Fruit fly (Drosophila melanogaster) whole organism, prepupa: Measurements from ENCODE around the gene MetRS-m.

Experiments used
- Blimp-1 ChIP-seq: fragments of 200-800 bp; sonication (Bioruptor generic); optimal IDR thresholded peaks from 3 replicates; lab custom pipeline; 2017; ENCODE audit warnings: missing biosample characterization, missing genetic modification characterization, mild to moderate bottlenecking, moderate library complexity, missing genetic modification reagents
- CG10669 ChIP-seq: fragments of 200-800 bp; sonication (Bioruptor generic); optimal IDR thresholded peaks from 3 replicates; lab custom pipeline; 2018; ENCODE audit warnings: missing biosample characterization, mild to moderate bottlenecking, missing genetic modification characterization, moderate library complexity
- CG11294 ChIP-seq: fragments of 200-800 bp; sonication (Bioruptor generic); IDR thresholded peaks from 2 replicates; pipeline ENCODE4 v1.3.6; 2022; ENCODE audit warnings: missing biosample characterization, missing genetic modification characterization
- CG15336 ChIP-seq: fragments of 200-800 bp; sonication (Bioruptor generic); IDR thresholded peaks from 2 replicates; pipeline ENCODE4 v1.3.6; 2022; ENCODE audit warnings: missing biosample characterization, missing genetic modification characterization
- CG1621 ChIP-seq: fragments of 200-800 bp; sonication (Bioruptor generic); optimal IDR thresholded peaks from 3 replicates; lab custom pipeline; 2018; ENCODE audit warnings: missing biosample characterization, mild to moderate bottlenecking, missing genetic modification characterization
- CG3032 ChIP-seq: fragments of 200-800 bp; optimal IDR thresholded peaks from 2 replicates; lab custom pipeline; 2019; ENCODE audit warnings: missing biosample characterization, mild to moderate bottlenecking, missing genetic modification characterization, moderate library complexity
- CG32006 ChIP-seq: fragments of 200-800 bp; sonication (Bioruptor generic); optimal IDR thresholded peaks from 3 replicates; lab custom pipeline; 2017; ENCODE audit warnings: missing biosample characterization, mild to moderate bottlenecking, missing genetic modification characterization
- CG34406 ChIP-seq: fragments of 200-800 bp; sonication (Bioruptor generic); optimal IDR thresholded peaks from 3 replicates; lab custom pipeline; 2016; ENCODE audit warnings: missing biosample characterization, missing genetic modification characterization
- CG3919 ChIP-seq: fragments of 200-800 bp; sonication (Bioruptor generic); optimal IDR thresholded peaks from 3 replicates; lab custom pipeline; 2016; ENCODE audit warnings: missing biosample characterization, missing genetic modification characterization
- CG4318 ChIP-seq: fragments of 200-800 bp; sonication (Bioruptor generic); optimal IDR thresholded peaks from 3 replicates; lab custom pipeline; 2017; ENCODE audit warnings: missing biosample characterization, mild to moderate bottlenecking, missing genetic modification characterization
- CG6163 ChIP-seq: fragments of 200-800 bp; sonication (Bioruptor generic); IDR thresholded peaks from 3 replicates; pipeline ENCODE4 v1.3.6; 2022; ENCODE audit warnings: missing biosample characterization, missing genetic modification characterization
- CG6276 ChIP-seq: fragments of 200-800 bp; sonication (Bioruptor generic); optimal IDR thresholded peaks from 2 replicates; lab custom pipeline; 2017; ENCODE audit warnings: missing biosample characterization, mild to moderate bottlenecking, missing genetic modification characterization
- CG6854 ChIP-seq: fragments of 200-800 bp; sonication (Bioruptor generic); optimal IDR thresholded peaks from 2 replicates; lab custom pipeline; 2017; ENCODE audit warnings: missing biosample characterization, mild to moderate bottlenecking, missing genetic modification characterization
- CG8119 ChIP-seq: fragments of 200-800 bp; sonication (Bioruptor generic); IDR thresholded peaks from 3 replicates; pipeline ENCODE4 v1.3.6; 2022; ENCODE audit warnings: missing biosample characterization, missing genetic modification characterization
- CG8319 ChIP-seq: fragments of 200-800 bp; sonication (Bioruptor generic); optimal IDR thresholded peaks from 3 replicates; lab custom pipeline; 2016; ENCODE audit warnings: missing biosample characterization, missing genetic modification characterization
- CG8632 ChIP-seq: fragments of 200-800 bp; sonication (Bioruptor generic); optimal IDR thresholded peaks from 3 replicates; lab custom pipeline; 2016; ENCODE audit warnings: missing biosample characterization, missing genetic modification characterization
- CG9139 ChIP-seq: fragments of 200-800 bp; sonication (Bioruptor generic); optimal IDR thresholded peaks from 3 replicates; lab custom pipeline; 2017; ENCODE audit warnings: missing biosample characterization, mild to moderate bottlenecking, missing genetic modification characterization
- Eip75B ChIP-seq: fragments of 200-800 bp; sonication (Bioruptor generic); optimal IDR thresholded peaks from 3 replicates; lab custom pipeline; 2016; ENCODE audit warnings: missing biosample characterization, missing genetic modification characterization
- Eip78C ChIP-seq: fragments of 200-800 bp; sonication (Bioruptor generic); peaks from one replicate; lab custom pipeline; 2016; ENCODE audit warnings: missing biosample characterization, missing genetic modification characterization
- Gug ChIP-seq: fragments of 200-800 bp; sonication (Bioruptor generic); IDR thresholded peaks from 2 replicates; pipeline ENCODE4 v1.3.6; 2022; ENCODE audit warnings: missing biosample characterization, missing genetic modification characterization
- Hr38 ChIP-seq: sonication (Bioruptor generic); optimal IDR thresholded peaks from 2 replicates; lab custom pipeline; 2016; ENCODE audit warnings: missing biosample characterization, missing genetic modification characterization
- Hr39 ChIP-seq: fragments of 200-800 bp; sonication (Bioruptor generic); optimal IDR thresholded peaks from 2 replicates; lab custom pipeline; 2016; ENCODE audit warnings: missing biosample characterization, missing genetic modification characterization
- Hr4 ChIP-seq: fragments of 200-800 bp; sonication (Bioruptor generic); optimal IDR thresholded peaks from 3 replicates; lab custom pipeline; 2016; ENCODE audit warnings: missing biosample characterization, missing genetic modification characterization
- Lpt ChIP-seq: fragments of 200-800 bp; sonication (Bioruptor generic); optimal IDR thresholded peaks from 3 replicates; lab custom pipeline; 2016; ENCODE audit warnings: missing biosample characterization, missing genetic modification characterization
- Smox ChIP-seq: fragments of 200-800 bp; sonication (Bioruptor generic); optimal IDR thresholded peaks from 3 replicates; lab custom pipeline; 2016; ENCODE audit warnings: missing biosample characterization, missing genetic modification characterization
- dsx ChIP-seq: fragments of 200-800 bp; optimal IDR thresholded peaks from 3 replicates; lab custom pipeline; 2019; ENCODE audit warnings: missing biosample characterization, mild to moderate bottlenecking, missing genetic modification characterization, moderate library complexity; ENCODE audit not compliant: poor library complexity, severe bottlenecking
- eg ChIP-seq: fragments of 200-800 bp; sonication (Bioruptor generic); IDR thresholded peaks from 3 replicates; pipeline ENCODE4 v1.3.6; 2022; ENCODE audit warnings: missing biosample characterization, missing genetic modification characterization
- esn ChIP-seq: fragments of 200-800 bp; sonication (Bioruptor generic); optimal IDR thresholded peaks from 2 replicates; lab custom pipeline; 2016; ENCODE audit warnings: missing biosample characterization, mild to moderate bottlenecking, missing genetic modification characterization, moderate library complexity
- fkh ChIP-seq: fragments of 200-800 bp; sonication (Bioruptor generic); optimal IDR thresholded peaks from 3 replicates; lab custom pipeline; 2017; ENCODE audit warnings: missing biosample characterization, mild to moderate bottlenecking, missing genetic modification characterization, moderate library complexity
- lz ChIP-seq: fragments of 200-800 bp; sonication (Bioruptor generic); optimal IDR thresholded peaks from 3 replicates; lab custom pipeline; 2016; ENCODE audit warnings: missing biosample characterization, missing genetic modification characterization
- pdm3 ChIP-seq: fragments of 200-800 bp; sonication (Bioruptor generic); optimal IDR thresholded peaks from 3 replicates; lab custom pipeline; 2016; ENCODE audit warnings: missing biosample characterization, missing genetic modification characterization
- salr ChIP-seq, 2 experiments: fragments of 200-800 bp; sonication (Bioruptor generic); optimal IDR thresholded peaks; 3 replicates each; lab custom pipeline; 2016 to 2018; ENCODE audit warnings: missing biosample characterization in 2 of 2, missing genetic modification characterization in 2 of 2, mild to moderate bottlenecking in 1 of 2
- ss ChIP-seq, 2 experiments: fragments of 200-800 bp; sonication (Bioruptor generic); optimal IDR thresholded peaks; 2 replicates in 1 of 2; 3 replicates in 1 of 2; lab custom pipeline; 2017 to 2018; ENCODE audit warnings: mild to moderate bottlenecking in 2 of 2, missing biosample characterization in 2 of 2, missing genetic modification characterization in 2 of 2, moderate library complexity in 1 of 2
- vri ChIP-seq: fragments of 200-800 bp; sonication (Bioruptor generic); optimal IDR thresholded peaks from 3 replicates; lab custom pipeline; 2016; ENCODE audit warnings: missing biosample characterization, mild to moderate bottlenecking, missing genetic modification characterization

MetRS-m gene

dm6 chr3R:14302128-14302527, 42.3 kb upstream of the MetRS-m start, which contains the start of gene IFT54:
Gene IFT54 (plus strand): TSS chr3R:14302428.
- TF ChIP-seq CG34406 (GFP tag; lab: Kevin White, UChicago) (no peak), lz (GFP tag; lab: Kevin White, UChicago) (no peak), Hr39 (GFP tag; lab: Kevin White, UChicago) (no peak), CG8319 (GFP tag; lab: Kevin White, UChicago) (no peak), pdm3 (no peak), Lpt (GFP tag; lab: Kevin White, UChicago) (no peak), Eip78C (no peak), CG10669 (GFP tag; lab: Kevin White, UChicago) (no peak), CG6854 (GFP tag; lab: Kevin White, UChicago) (no peak), Eip75B (no peak), Smox (GFP tag; lab: Kevin White, UChicago) (no peak), CG3919 (GFP tag; lab: Kevin White, UChicago) (no peak), CG4318 (GFP tag; lab: Kevin White, UChicago) (no peak), CG3032 (tag; lab: Kevin White, UChicago) (no peak), Gug (no peak), ss (GFP tag; optimal IDR thresholded peaks at IDR 0.05; lab: Kevin White, UChicago) (no peak), CG9139 (GFP tag; lab: Kevin White, UChicago) (no peak), Blimp-1 (GFP tag; lab: Kevin White, UChicago) (no peak)

DNA sequence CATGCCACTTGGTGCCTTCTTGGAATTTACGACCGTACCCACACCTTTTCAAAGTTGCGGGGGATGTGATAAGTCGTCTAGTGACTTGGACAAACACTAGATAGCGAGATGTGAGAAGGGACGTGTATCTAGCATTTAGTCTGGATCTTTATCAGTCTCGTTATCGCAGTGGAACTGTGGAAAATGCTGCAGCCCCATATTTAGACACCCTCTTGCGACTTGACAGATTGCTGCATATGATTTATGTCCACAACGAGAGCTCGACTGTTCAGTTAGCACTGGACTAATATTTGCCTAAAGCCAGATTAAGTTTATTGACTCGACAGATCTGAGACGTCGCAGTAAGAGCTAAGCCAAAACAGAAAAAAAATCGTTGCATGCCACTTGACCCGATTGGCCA, 40.1 kb upstream of the MetRS-m start:
- peak; percentile 84 for TF ChIP-seq fkh (GFP tag; lab: Kevin White, UChicago)
- TF ChIP-seq Eip75B = no peak
- no peak for TF ChIP-seq Smox (GFP tag; lab: Kevin White, UChicago)
- TF ChIP-seq CG6854 (GFP tag; lab: Kevin White, UChicago) = no peak
- no peak for TF ChIP-seq CG8632 (GFP tag; lab: Kevin White, UChicago)
- peak in 1 of 2 experiments; percentile 6 for TF ChIP-seq ss (GFP tag; optimal IDR thresholded peaks at IDR 0.05; lab: Kevin White, UChicago)

dm6 chr3R:14298078-14298896, 38.5 kb upstream of the MetRS-m start:
- peak; percentile 64 for TF ChIP-seq CG6854 (GFP tag; lab: Kevin White, UChicago)
- peak; percentile 2 for TF ChIP-seq CG6276 (GFP tag; lab: Kevin White, UChicago)
- TF ChIP-seq fkh (GFP tag; lab: Kevin White, UChicago) = peak; percentile 49
- peak in 1 of 2 experiments; percentile 21 for TF ChIP-seq ss (GFP tag; optimal IDR thresholded peaks at IDR 0.05; lab: Kevin White, UChicago)
- TF ChIP-seq Hr39 (GFP tag; lab: Kevin White, UChicago) = no peak
- peak; percentile 17 for TF ChIP-seq CG3919 (GFP tag; lab: Kevin White, UChicago)
- TF ChIP-seq esn (GFP tag; lab: Kevin White, UChicago) = no peak
- TF ChIP-seq Hr38 = no peak
- TF ChIP-seq CG1621 (tag; lab: Kevin White, UChicago) = no peak
- no peak for TF ChIP-seq pdm3
- no peak for TF ChIP-seq CG32006 (GFP tag; lab: Kevin White, UChicago)
- TF ChIP-seq vri (GFP tag; lab: Kevin White, UChicago) = peak; percentile 26
- TF ChIP-seq CG15336 (GFP tag; lab: Robert Waterston, UW) = 0 out of 2 replicates have a peak, but pooled peaks have one; percentile 12
- peak; percentile 99 for TF ChIP-seq Blimp-1 (GFP tag; lab: Kevin White, UChicago)
- TF ChIP-seq Eip78C = peak; percentile 74
- peak in 1 of 2 experiments; percentile 8 for TF ChIP-seq salr (GFP tag; optimal IDR thresholded peaks at IDR 0.05; lab: Kevin White, UChicago)
- peak; percentile 27; the same call in 1 of the 3 replicates for TF ChIP-seq CG8119 (GFP tag; lab: Robert Waterston, UW)
- TF ChIP-seq CG11294 (GFP tag; lab: Robert Waterston, UW) = no peak
- TF ChIP-seq eg = 0 out of 3 replicates have a peak, but pooled peaks have one; percentile 33
- TF ChIP-seq Hr4 (GFP tag; lab: Kevin White, UChicago) = no peak

DNA sequence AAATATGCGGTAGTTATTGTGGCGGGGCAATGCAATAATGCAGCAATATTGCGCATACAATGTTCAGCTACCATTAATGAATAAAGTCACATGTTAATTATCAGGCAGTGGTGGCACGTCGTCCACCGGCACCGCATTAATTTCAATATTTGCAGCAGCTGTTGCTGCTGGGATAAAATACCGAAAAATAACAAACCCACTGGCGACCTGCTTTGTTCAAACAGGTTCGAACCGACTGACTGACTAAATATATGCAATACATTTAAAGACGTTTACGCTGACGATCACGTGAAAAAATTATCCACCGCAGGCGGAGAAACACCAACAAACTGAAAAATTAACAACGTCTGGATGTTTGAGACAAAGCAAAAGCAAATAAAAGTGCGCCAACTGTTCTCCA, 37.7 kb upstream of the MetRS-m start:
- no peak for TF ChIP-seq CG6854 (GFP tag; lab: Kevin White, UChicago)
- peak; percentile 7 for TF ChIP-seq dsx (GFP tag; lab: Kevin White, UChicago)
- TF ChIP-seq CG6163 (GFP tag; lab: Robert Waterston, UW) = 0 out of 3 replicates have a peak, but pooled peaks have one; percentile 16
